Fruit fly (Drosophila melanogaster) whole organism, pupa: ENCODE results near the gene CG46523.

Source experiments
- CG10348 ChIP-seq: fragments of 200-800 bp; sonication (Bioruptor generic); IDR thresholded peaks from 2 replicates; pipeline ENCODE4 v1.3.6; 2022; ENCODE audit warnings: missing biosample characterization, missing genetic modification characterization
- CG13204 ChIP-seq: fragments of 200-800 bp; sonication (Bioruptor generic); optimal IDR thresholded peaks from 2 replicates; lab custom pipeline; 2018; ENCODE audit warnings: missing biosample characterization, mild to moderate bottlenecking, missing genetic modification characterization, moderate library complexity
- CG14655 ChIP-seq: fragments of 200-800 bp; sonication (Bioruptor generic); optimal IDR thresholded peaks from 3 replicates; lab custom pipeline; 2017; ENCODE audit warnings: mild to moderate bottlenecking, missing biosample characterization, missing genetic modification reagents, missing genetic modification characterization
- CG34367 ChIP-seq: fragments of 200-800 bp; sonication (Bioruptor generic); optimal IDR thresholded peaks from 2 replicates; lab custom pipeline; 2018; ENCODE audit warnings: missing biosample characterization, mild to moderate bottlenecking, missing genetic modification characterization
- CG8159 ChIP-seq: fragments of 200-800 bp; sonication (Bioruptor generic); optimal IDR thresholded peaks from 3 replicates; lab custom pipeline; 2018; ENCODE audit warnings: missing biosample characterization, mild to moderate bottlenecking, missing genetic modification characterization, moderate library complexity
- CG8301 ChIP-seq: fragments of 200-800 bp; sonication (Bioruptor generic); optimal IDR thresholded peaks from 2 replicates; lab custom pipeline; 2018; ENCODE audit warnings: missing biosample characterization, mild to moderate bottlenecking, missing genetic modification characterization
- CG9948 ChIP-seq: fragments of 200-800 bp; sonication (Bioruptor generic); optimal IDR thresholded peaks from 2 replicates; lab custom pipeline; 2018; ENCODE audit warnings: missing biosample characterization, mild to moderate bottlenecking, missing genetic modification characterization, moderate library complexity
- Pif1A ChIP-seq: fragments of 200-800 bp; sonication (Bioruptor generic); optimal IDR thresholded peaks from 3 replicates; lab custom pipeline; 2016; ENCODE audit warnings: missing biosample characterization, missing genetic modification characterization

DNA sequence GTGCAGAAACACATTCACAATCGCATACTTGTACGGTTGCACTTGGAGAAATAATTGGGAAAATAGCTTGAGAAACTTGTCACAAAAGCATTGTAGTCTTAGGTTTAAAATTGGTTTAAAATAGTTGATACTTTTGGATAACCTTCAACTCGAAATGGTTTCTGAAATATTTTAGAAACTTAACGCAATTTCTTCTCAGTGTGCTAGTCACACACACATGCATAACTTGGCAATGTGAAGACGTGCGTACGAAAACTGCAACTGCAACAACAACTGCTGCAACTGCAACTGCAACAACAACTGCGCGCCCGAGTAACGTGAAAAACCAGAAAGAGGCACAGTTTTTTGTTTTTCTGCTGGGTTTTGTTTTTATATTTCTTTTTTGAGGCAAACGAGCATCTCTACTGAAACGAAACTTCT lies 52.8 kb downstream of the CG46523 start:
- peak; percentile 98 for TF ChIP-seq CG8159
- peak; percentile 91 for TF ChIP-seq CG13204 (GFP tag; lab: Kevin White, UChicago)
- peak; percentile 98 for TF ChIP-seq CG34367 (tag; lab: Kevin White, UChicago)
- peak; percentile 92 for TF ChIP-seq CG10348 (GFP tag; lab: Robert Waterston, UW)
- peak; percentile 96 for TF ChIP-seq CG9948 (tag; lab: Kevin White, UChicago)
- peak; percentile 99 for TF ChIP-seq CG14655 (GFP tag; lab: Kevin White, UChicago)
- peak; percentile 99 for TF ChIP-seq CG8301 (tag; lab: Kevin White, UChicago)
- peak; percentile 98 for TF ChIP-seq Pif1A
